Fruit fly (Drosophila melanogaster) whole organism, adult: ENCODE results near the gene sif.

Source experiments
- CG11617 ChIP-seq: fragments of 200-800 bp; sonication (Bioruptor generic); optimal IDR thresholded peaks from 2 replicates; lab custom pipeline; 2017; ENCODE audit warnings: mild to moderate bottlenecking, missing biosample characterization, missing genetic modification reagents, missing genetic modification characterization
- CG14711 ChIP-seq: fragments of 200-800 bp; sonication (Bioruptor generic); optimal IDR thresholded peaks from 2 replicates; lab custom pipeline; 2018; ENCODE audit warnings: missing biosample characterization, mild to moderate bottlenecking, missing genetic modification characterization, moderate library complexity
- CG1620 ChIP-seq: fragments of 200-800 bp; sonication (Bioruptor generic); optimal IDR thresholded peaks from 2 replicates; lab custom pipeline; 2016; ENCODE audit warnings: missing biosample characterization, missing genetic modification characterization
- Clk ChIP-seq: fragments of 200-800 bp; sonication (Bioruptor generic); optimal IDR thresholded peaks from 2 replicates; lab custom pipeline; 2017; ENCODE audit warnings: missing biosample characterization, missing genetic modification characterization
- Mnt ChIP-seq: fragments of 200-800 bp; sonication (Bioruptor generic); optimal IDR thresholded peaks from 2 replicates; lab custom pipeline; 2016; ENCODE audit warnings: missing biosample characterization, mild to moderate bottlenecking, missing genetic modification characterization
- bab1 ChIP-seq: fragments of 200-800 bp; sonication (Bioruptor generic); optimal IDR thresholded peaks from 3 replicates; lab custom pipeline; 2019; ENCODE audit warnings: missing biosample characterization, mild to moderate bottlenecking, missing genetic modification characterization, moderate library complexity
- ovo ChIP-seq: fragments of 200-800 bp; sonication (Bioruptor generic); optimal IDR thresholded peaks from 2 replicates; lab custom pipeline; 2016; ENCODE audit warnings: missing biosample characterization, missing genetic modification characterization
- tj ChIP-seq: fragments of 200-800 bp; sonication (Bioruptor generic); optimal IDR thresholded peaks from 3 replicates; lab custom pipeline; 2017; ENCODE audit warnings: missing biosample characterization, mild to moderate bottlenecking, missing genetic modification characterization, moderate library complexity
- toe ChIP-seq: fragments of 200-800 bp; sonication (Bioruptor generic); optimal IDR thresholded peaks from 2 replicates; lab custom pipeline; 2016; ENCODE audit warnings: missing biosample characterization, missing genetic modification characterization

dm6 chr3L:5787476-5787875 lies 129.8 kb downstream of the sif start:
- TF ChIP-seq tj (GFP tag; lab: Kevin White, UChicago) (no peak), CG11617 (GFP tag; lab: Kevin White, UChicago) (no peak), toe (no peak), bab1 (GFP tag; lab: Kevin White, UChicago) (no peak), ovo (GFP tag; lab: Kevin White, UChicago) (no peak), Clk (no peak), CG1620 (no peak), Mnt (GFP tag; lab: Kevin White, UChicago) (no peak), CG14711 (tag; lab: Kevin White, UChicago) (no peak)
